Worm (Caenorhabditis elegans) whole organism, early embryonic: Measurements from ENCODE around the gene F13A2.2.

Experiments
- F13C5.2 ChIP-seq: sonication (generic microtip); optimal IDR thresholded peaks from 2 replicates; lab custom pipeline; 2017; ENCODE audit warnings: mild to moderate bottlenecking, missing genetic modification characterization, inconsistent platforms, missing compliant biosample characterization
- hnd-1 ChIP-seq: sonication (generic microtip); optimal IDR thresholded peaks from 2 replicates; lab custom pipeline; 2016; ENCODE audit warnings: missing genetic modification characterization, missing compliant biosample characterization

DNA sequence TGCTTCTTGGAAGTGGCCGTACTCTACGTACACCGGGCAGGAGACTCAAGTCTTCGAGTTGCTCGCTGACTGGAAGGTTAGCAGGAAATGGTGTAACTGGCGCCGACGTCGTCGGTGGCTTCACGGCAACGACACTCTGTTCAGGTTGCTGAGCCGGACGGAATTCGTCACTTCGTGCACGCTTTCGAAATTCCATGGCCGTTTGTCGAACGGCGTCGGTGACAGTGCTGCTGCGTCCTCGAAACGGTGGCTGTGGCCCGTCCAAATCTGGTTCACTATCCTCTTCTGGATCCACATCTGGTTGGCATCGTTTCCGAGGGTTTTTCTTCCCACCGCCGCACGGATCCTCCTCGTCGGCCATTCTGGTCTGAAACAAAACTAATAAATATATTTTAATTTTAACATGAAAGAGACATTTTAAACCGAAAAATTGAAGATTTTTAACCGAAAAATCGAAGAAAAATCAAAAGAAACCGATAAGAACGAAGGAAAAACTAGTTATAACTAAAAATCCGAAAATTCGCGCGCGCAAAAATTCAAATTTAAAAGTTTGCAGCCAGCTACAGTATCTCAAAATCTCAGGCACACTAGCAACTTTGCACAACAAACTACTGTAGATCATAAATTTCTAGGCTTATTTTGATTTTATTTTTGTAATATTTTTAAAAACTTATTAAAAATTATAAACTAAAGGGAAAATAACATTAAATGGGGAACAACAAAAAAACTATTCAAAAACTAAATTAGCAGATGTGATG lies 8.4 kb downstream of the F13A2.2 start, which contains the start of gene F32D1.7:
- TF ChIP-seq F13C5.2 (tag; lab: Kevin White, UChicago) (no peak), hnd-1 (tag; lab: Kevin White, UChicago) (no peak)
